Worm (Caenorhabditis elegans) whole organism, L1 larva: ENCODE measurements around the gene Y73C8B.9.

ENCODE experiments used
- C16A3.4 ChIP-seq: fragments of 150-350 bp; optimal IDR thresholded peaks from 2 replicates; lab custom pipeline; 2014; ENCODE audit warnings: missing biosample characterization, missing genetic modification characterization
- C34B4.2 ChIP-seq: sonication (generic microtip); optimal IDR thresholded peaks from 2 replicates; lab custom pipeline; 2017; ENCODE audit warnings: mild to moderate bottlenecking, missing genetic modification characterization, missing compliant biosample characterization
- F16B12.6 ChIP-seq: fragments of 150-350 bp; optimal IDR thresholded peaks from 2 replicates; lab custom pipeline; 2014; ENCODE audit warnings: missing biosample characterization, missing genetic modification characterization
- aha-1 ChIP-seq: fragments of 150-350 bp; optimal IDR thresholded peaks from 2 replicates; lab custom pipeline; 2014; ENCODE audit warnings: missing biosample characterization, missing genetic modification characterization
- alr-1 ChIP-seq: fragments of 200-800 bp; sonication (Bioruptor generic); optimal IDR thresholded peaks from 2 replicates; lab custom pipeline; 2018; ENCODE audit warnings: borderline replicate concordance, mild to moderate bottlenecking, missing genetic modification characterization, missing compliant biosample characterization
- ama-1 ChIP-seq: fragments of 150-350 bp; optimal IDR thresholded peaks from 2 replicates; lab custom pipeline; 2014
- ceh-82 ChIP-seq, 3 experiments: fragments of 150-350 bp in 1 of 3; sonication (generic microtip) in 2 of 3; optimal IDR thresholded peaks; 2 replicates each; lab custom pipeline; 2014 to 2017; ENCODE audit warnings: missing biosample characterization in 3 of 3, missing genetic modification characterization in 3 of 3
- efl-1 ChIP-seq, 4 experiments: fragments of 150-350 bp; optimal IDR thresholded peaks in 3 of 4; peaks in 1 of 4; 1 replicate in 1 of 4; 2 replicates in 3 of 4; lab custom pipeline; 2014; ENCODE audit warnings: missing biosample characterization in 2 of 4, missing genetic modification characterization in 2 of 4, missing genetic modification reagents in 2 of 4
- egl-13 ChIP-seq: sonication (generic microtip); optimal IDR thresholded peaks from 2 replicates; lab custom pipeline; 2016; ENCODE audit warnings: missing genotype, missing genetic modification reagents, missing genetic modification characterization, missing compliant biosample characterization
- egl-27 ChIP-seq, 2 experiments: fragments of 150-350 bp in 1 of 2; sonication (generic microtip); optimal IDR thresholded peaks; 3 replicates each; lab custom pipeline; 2017 to 2018; ENCODE audit warnings: missing biosample characterization in 2 of 2, missing genetic modification characterization in 2 of 2, missing genetic modification reagents in 2 of 2
- elt-2 ChIP-seq: sonication (generic microtip); optimal IDR thresholded peaks from 2 replicates; lab custom pipeline; 2016; ENCODE audit warnings: missing genetic modification characterization, mild to moderate bottlenecking, inconsistent platforms, missing compliant biosample characterization, missing genetic modification reagents
- elt-3 ChIP-seq, 6 experiments: fragments of 150-350 bp in 1 of 6; sonication (generic microtip); optimal IDR thresholded peaks; 2 replicates each; lab custom pipeline; 2017 to 2018; ENCODE audit warnings: missing biosample characterization in 6 of 6, missing genetic modification characterization in 6 of 6, inconsistent platforms in 1 of 6
- fkh-10 ChIP-seq: sonication (generic microtip); optimal IDR thresholded peaks from 2 replicates; lab custom pipeline; 2017; ENCODE audit warnings: missing biosample characterization, missing genetic modification reagents, missing genetic modification characterization
- fkh-4 ChIP-seq: sonication (generic microtip); optimal IDR thresholded peaks from 2 replicates; lab custom pipeline; 2016; ENCODE audit warnings: missing compliant biosample characterization, missing genetic modification characterization, borderline replicate concordance
- grh-1 ChIP-seq: fragments of 200-800 bp; sonication (Bioruptor generic); IDR thresholded peaks from 2 replicates; pipeline ENCODE4 v1.3.6; 2022; ENCODE audit warnings: missing genetic modification reagents, missing genetic modification characterization, missing compliant biosample characterization
- hlh-17 ChIP-seq: fragments of 200-800 bp; sonication (Bioruptor generic); optimal IDR thresholded peaks from 2 replicates; lab custom pipeline; 2018; ENCODE audit warnings: missing genetic modification characterization, mild to moderate bottlenecking, missing compliant biosample characterization, moderate library complexity, borderline replicate concordance
- lin-15B ChIP-seq: fragments of 150-350 bp; sonication (generic microtip); optimal IDR thresholded peaks from 3 replicates; lab custom pipeline; 2014; ENCODE audit warnings: missing biosample characterization, missing genetic modification characterization
- lin-39 ChIP-seq: fragments of 150-350 bp; optimal IDR thresholded peaks from 2 replicates; lab custom pipeline; 2014; ENCODE audit warnings: missing biosample characterization, missing genetic modification reagents, missing genetic modification characterization
- lir-3 ChIP-seq: sonication (generic microtip); optimal IDR thresholded peaks from 2 replicates; lab custom pipeline; 2016; ENCODE audit warnings: mild to moderate bottlenecking, missing genetic modification characterization, moderate library complexity, missing compliant biosample characterization; ENCODE audit not compliant: poor library complexity
- mab-9 ChIP-seq: fragments of 200-800 bp; sonication (Bioruptor generic); IDR thresholded peaks from 2 replicates; pipeline ENCODE4 v1.3.6; 2022; ENCODE audit warnings: missing genetic modification reagents, missing genetic modification characterization, missing compliant biosample characterization
- mdl-1 ChIP-seq, 2 experiments: fragments of 150-350 bp; optimal IDR thresholded peaks; 2 replicates each; lab custom pipeline; 2014 to 2017; ENCODE audit warnings: missing biosample characterization in 2 of 2, missing genetic modification characterization in 2 of 2, inconsistent platforms in 1 of 2
- nhr-12 ChIP-seq: sonication (generic microtip); optimal IDR thresholded peaks from 2 replicates; lab custom pipeline; 2017; ENCODE audit warnings: missing biosample characterization, missing genetic modification characterization
- nhr-19 ChIP-seq: fragments of 200-800 bp; sonication (Bioruptor generic); conservative IDR thresholded peaks from 2 replicates; pipeline ENCODE4 v1.3.6; 2022; ENCODE audit warnings: missing genetic modification characterization, missing compliant biosample characterization
- nhr-20 ChIP-seq: sonication (generic microtip); optimal IDR thresholded peaks from 2 replicates; lab custom pipeline; 2016; ENCODE audit warnings: mild to moderate bottlenecking, missing genetic modification characterization, missing compliant biosample characterization
- nhr-85 ChIP-seq: sonication (generic microtip); peaks from one replicate; lab custom pipeline; 2016; ENCODE audit warnings: missing genetic modification characterization, inconsistent platforms, missing compliant biosample characterization
- nhr-90 ChIP-seq: sonication (generic microtip); optimal IDR thresholded peaks from 2 replicates; lab custom pipeline; 2016; ENCODE audit warnings: mild to moderate bottlenecking, missing genetic modification characterization, missing compliant biosample characterization; ENCODE audit not compliant: poor library complexity
- rnt-1 ChIP-seq: sonication (generic microtip); optimal IDR thresholded peaks from 2 replicates; lab custom pipeline; 2016; ENCODE audit warnings: mild to moderate bottlenecking, missing genetic modification characterization, moderate library complexity, missing compliant biosample characterization
- skn-1 ChIP-seq: fragments of 150-350 bp; optimal IDR thresholded peaks from 2 replicates; lab custom pipeline; 2014; ENCODE audit warnings: missing biosample characterization, missing genetic modification characterization
- snpc-4 ChIP-seq: fragments of 150-350 bp; optimal IDR thresholded peaks from 2 replicates; lab custom pipeline; 2014; ENCODE audit warnings: missing biosample characterization, missing genetic modification characterization
- snu-23 ChIP-seq: sonication (generic microtip); optimal IDR thresholded peaks from 2 replicates; lab custom pipeline; 2016; ENCODE audit warnings: missing genetic modification characterization, missing compliant biosample characterization
- sup-37 ChIP-seq: fragments of 200-800 bp; sonication (Bioruptor generic); optimal IDR thresholded peaks from 2 replicates; lab custom pipeline; 2018; ENCODE audit warnings: mild to moderate bottlenecking, missing genetic modification characterization, missing compliant biosample characterization
- tbx-2 ChIP-seq: sonication (generic microtip); optimal IDR thresholded peaks from 2 replicates; lab custom pipeline; 2016; ENCODE audit warnings: missing genetic modification characterization, missing compliant biosample characterization
- unc-30 ChIP-seq: sonication (generic microtip); optimal IDR thresholded peaks from 2 replicates; lab custom pipeline; 2017; ENCODE audit warnings: missing biosample characterization, missing genetic modification characterization
- unc-62 ChIP-seq: fragments of 150-350 bp; optimal IDR thresholded peaks from 2 replicates; lab custom pipeline; 2014; ENCODE audit warnings: missing biosample characterization, missing genetic modification reagents, missing genetic modification characterization
- xbp-1 ChIP-seq: sonication (generic microtip); optimal IDR thresholded peaks from 2 replicates; lab custom pipeline; 2016; ENCODE audit warnings: missing genetic modification characterization, missing compliant biosample characterization
- zip-4 ChIP-seq: fragments of 200-800 bp; sonication (Bioruptor generic); optimal IDR thresholded peaks from 2 replicates; lab custom pipeline; 2018; ENCODE audit warnings: mild to moderate bottlenecking, missing genetic modification characterization, moderate library complexity, missing compliant biosample characterization
- ztf-11 ChIP-seq, 2 experiments: sonication (generic microtip); optimal IDR thresholded peaks; 2 replicates each; lab custom pipeline; 2016 to 2017; ENCODE audit warnings: missing genetic modification characterization in 2 of 2, missing biosample characterization in 1 of 2, missing compliant biosample characterization in 1 of 2
- ztf-4 ChIP-seq: fragments of 150-350 bp; optimal IDR thresholded peaks from 2 replicates; lab custom pipeline; 2014; ENCODE audit warnings: missing biosample characterization, missing genetic modification characterization

Gene Y73C8B.9

DNA sequence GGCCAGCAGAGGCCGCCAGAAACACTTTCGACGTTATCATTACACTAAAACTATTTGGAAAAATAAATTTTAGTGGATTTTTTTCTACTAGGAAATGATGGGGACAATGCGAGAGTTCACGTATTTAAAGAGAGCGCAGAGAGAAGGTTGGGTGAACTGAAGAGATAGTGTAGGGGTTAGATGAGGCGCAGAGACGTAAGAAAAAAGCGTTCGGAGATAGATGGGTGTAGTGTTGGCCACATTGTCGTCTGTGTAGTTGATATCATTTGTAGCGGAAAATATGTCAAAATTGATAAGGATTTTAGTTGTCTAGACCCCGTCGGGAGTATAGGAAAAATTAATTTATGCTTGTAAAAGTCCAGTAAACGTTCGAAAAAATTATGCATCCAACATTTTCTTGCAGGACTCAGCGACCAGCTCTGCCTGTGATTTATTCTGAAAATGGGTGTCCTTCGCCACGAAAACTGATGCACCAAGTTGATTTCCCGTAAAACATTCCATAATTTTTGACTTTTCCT lies at the start of gene Y73C8B.9, which contains the start of gene Y73C8B.3:
Gene Y73C8B.9 (plus strand): TSS at position 468 of the 518 bp plus-strand sequence.
Gene Y73C8B.3 (minus strand): TSS at position 147 of the 518 bp plus-strand sequence.
- TF ChIP-seq snpc-4 (tag; lab: Kevin White, UChicago) (no peak), efl-1 (optimal IDR thresholded peaks at IDR 0.05; lab: Kevin White, UChicago) (peak; percentile 9 to 11), efl-1 (GFP tag; optimal IDR thresholded peaks at IDR 0.05 in 1 of 2; lab: Kevin White, UChicago) (no peak), snu-23 (peak; percentile 32), nhr-90 (tag; lab: Kevin White, UChicago) (peak; percentile 33), rnt-1 (peak; percentile 14), elt-2 (tag; lab: Kevin White, UChicago) (peak; percentile 73), nhr-20 (tag; lab: Kevin White, UChicago) (peak; percentile 29), nhr-12 (tag; lab: Kevin White, UChicago) (no peak), nhr-85 (tag; lab: Kevin White, UChicago) (peak; percentile 42), aha-1 (no peak), elt-3 (tag; optimal IDR thresholded peaks at IDR 0.05; lab: Kevin White, UChicago) (peak in 2 of 6 experiments; percentile 35 to 65)

DNA sequence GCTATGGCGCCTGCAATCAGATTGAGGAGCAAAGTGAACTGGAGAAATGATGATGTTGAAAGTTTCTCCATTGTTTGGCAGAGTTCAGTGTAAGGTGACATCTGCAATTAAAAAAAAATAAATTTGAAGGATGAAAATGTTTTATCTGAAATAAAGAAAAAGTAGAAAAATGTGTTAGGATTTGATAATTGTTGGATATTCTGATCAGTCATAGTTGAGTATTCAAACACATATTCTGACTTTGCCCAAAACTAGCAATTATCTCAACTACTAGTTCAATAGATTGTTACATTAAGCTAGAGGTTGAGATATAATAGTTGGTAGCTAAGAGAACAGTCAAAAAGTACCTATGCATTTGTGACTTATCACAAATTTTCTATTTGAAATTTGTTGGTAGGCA lies 48.9 kb upstream of the Y73C8B.9 start, which contains the start of gene srab-10:
Gene srab-10 (minus strand): TSS at position 101 of the 400 bp plus-strand sequence.
- no peak for TF ChIP-seq hlh-17 (GFP tag; lab: Kevin White, UChicago)

DNA sequence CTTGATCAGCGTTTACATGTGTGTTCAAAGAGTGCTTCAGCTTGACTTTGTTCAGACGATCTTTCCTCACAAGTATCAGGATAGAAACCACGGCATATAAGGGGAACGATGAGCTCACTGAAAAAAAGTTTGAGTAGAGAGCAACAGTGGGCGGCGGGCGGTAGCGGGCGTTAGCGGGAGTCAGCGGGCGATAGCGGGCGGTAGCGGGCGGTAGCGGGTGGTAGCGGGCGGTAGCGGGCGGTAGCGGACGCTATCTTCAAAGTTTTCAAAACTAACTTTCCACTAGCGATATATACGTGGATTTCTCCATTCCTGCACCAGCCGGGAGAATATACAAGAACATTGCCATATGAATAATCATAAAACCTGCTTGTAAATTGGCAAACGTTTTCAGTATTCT lies 48.1 kb upstream of the Y73C8B.9 start:
- TF ChIP-seq xbp-1 (tag; lab: Kevin White, UChicago) (no peak), unc-62 (GFP tag; lab: Kevin White, UChicago) (no peak), unc-30 (tag; lab: Kevin White, UChicago) (no peak), sup-37 (GFP tag; lab: Kevin White, UChicago) (no peak), fkh-4 (no peak), nhr-19 (no peak), ceh-82 (tag; optimal IDR thresholded peaks at IDR 0.05; lab: Kevin White, UChicago) (no peak), egl-27 (tag; optimal IDR thresholded peaks at IDR 0.05; lab: Kevin White, UChicago) (no peak), ama-1 (lab: Kevin White, UChicago) (no peak), grh-1 (GFP tag; lab: Robert Waterston, UW) (no peak)

DNA sequence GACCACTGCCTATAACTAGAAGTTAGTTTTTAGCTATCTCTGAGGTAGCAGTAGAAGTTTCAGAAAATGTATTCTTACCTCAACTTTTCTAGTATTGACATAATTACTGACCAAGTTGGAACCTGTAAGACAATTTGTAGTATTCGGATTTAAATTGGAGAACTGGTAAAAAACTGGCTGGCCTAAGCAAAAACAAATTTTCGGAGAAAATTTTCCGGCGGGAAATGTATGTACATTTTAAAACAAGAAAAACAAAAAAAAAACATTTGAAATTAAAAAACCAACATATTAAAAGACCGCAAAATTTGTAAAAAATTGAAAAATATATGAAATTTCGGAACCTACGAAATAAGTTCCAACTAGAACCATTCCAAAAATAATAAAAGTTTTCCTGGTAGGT lies 46.4 kb upstream of the Y73C8B.9 start, which contains the start of gene srab-11:
Gene srab-11 (minus strand): TSS at position 101 of the 400 bp plus-strand sequence.
- TF ChIP-seq xbp-1 (tag; lab: Kevin White, UChicago) = no peak
- TF ChIP-seq ztf-11 (tag; optimal IDR thresholded peaks at IDR 0.05; lab: Kevin White, UChicago) = no peak
- TF ChIP-seq rnt-1 = no peak
- TF ChIP-seq mdl-1 (tag; optimal IDR thresholded peaks at IDR 0.05; lab: Kevin White, UChicago) = no peak
- no peak for TF ChIP-seq zip-4
- no peak for TF ChIP-seq skn-1 (tag; lab: Kevin White, UChicago)
- TF ChIP-seq mab-9 = no peak
- TF ChIP-seq aha-1 = no peak
- TF ChIP-seq tbx-2 (tag; lab: Kevin White, UChicago) = no peak
- TF ChIP-seq fkh-10 (GFP tag; lab: Kevin White, UChicago) = no peak
- no peak for TF ChIP-seq ztf-4 (tag; lab: Kevin White, UChicago)
- TF ChIP-seq C34B4.2 (tag; lab: Kevin White, UChicago) = no peak
- TF ChIP-seq egl-27 (tag; optimal IDR thresholded peaks at IDR 0.05; lab: Kevin White, UChicago) = no peak
- no peak for TF ChIP-seq alr-1 (tag; lab: Kevin White, UChicago)
- TF ChIP-seq lin-39 (tag; lab: Kevin White, UChicago) = no peak
- no peak for TF ChIP-seq lir-3 (tag; lab: Kevin White, UChicago)
- no peak for TF ChIP-seq F16B12.6 (tag; lab: Kevin White, UChicago)
- no peak for TF ChIP-seq egl-13 (tag; lab: Kevin White, UChicago)
- no peak for TF ChIP-seq lin-15B (tag; lab: Kevin White, UChicago)
- TF ChIP-seq C16A3.4 (tag; lab: Kevin White, UChicago) = no peak
